Worm (Caenorhabditis elegans): Measurements from ENCODE around the gene fbxa-155.

DNA sequence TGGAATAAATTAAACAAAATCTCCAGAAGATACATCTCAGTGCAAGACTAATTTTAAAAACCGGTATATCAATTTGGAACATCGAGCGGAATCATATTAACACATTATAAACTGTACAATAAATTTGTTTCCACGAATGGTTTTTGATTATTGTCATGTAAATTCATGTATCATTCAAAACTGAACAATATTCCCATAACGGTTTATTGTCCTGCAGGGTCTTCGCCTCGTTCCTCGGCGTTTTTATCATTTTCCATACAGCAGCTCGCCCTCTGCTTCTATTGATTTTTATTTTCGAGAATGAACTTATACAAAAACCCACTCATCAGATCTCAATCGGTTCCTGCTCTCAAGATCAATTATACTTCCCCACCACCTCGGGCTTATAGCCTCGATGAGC, 49.0 kb upstream of the fbxa-155 start, which contains the start of gene T16G12.8:
- no peak for TF ChIP-seq ZK546.5 (tag; optimal IDR thresholded peaks at IDR 0.05)
- TF ChIP-seq ztf-11 (tag; optimal IDR thresholded peaks at IDR 0.05) = no peak
